Worm (Caenorhabditis elegans): ENCODE results near the gene R148.7.

The R148.7 gene

DNA sequence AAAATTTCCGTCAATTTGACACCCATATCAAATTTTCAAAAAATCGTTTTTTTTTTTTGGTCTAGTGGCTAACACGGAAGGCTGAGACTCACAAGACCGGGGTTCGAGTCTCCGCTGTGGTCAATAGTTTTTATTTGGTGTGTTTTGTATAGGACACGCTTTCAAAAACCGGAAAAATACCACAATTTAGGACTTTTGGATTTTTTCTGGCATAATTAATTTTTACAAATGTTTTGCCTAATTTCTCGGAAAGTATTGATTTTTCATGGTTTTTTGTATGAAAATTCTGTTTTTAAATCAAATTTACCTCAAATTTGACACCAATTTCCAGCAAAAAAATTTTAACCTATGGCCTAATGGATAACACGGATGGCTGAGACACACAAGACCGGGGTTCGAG is 12.2 kb downstream of the R148.7 start, which contains the start of gene mks-1 (continued):
- TF ChIP-seq hmg-1.1 (GFP tag; IDR thresholded peaks at IDR 0.05), result no peak

DNA sequence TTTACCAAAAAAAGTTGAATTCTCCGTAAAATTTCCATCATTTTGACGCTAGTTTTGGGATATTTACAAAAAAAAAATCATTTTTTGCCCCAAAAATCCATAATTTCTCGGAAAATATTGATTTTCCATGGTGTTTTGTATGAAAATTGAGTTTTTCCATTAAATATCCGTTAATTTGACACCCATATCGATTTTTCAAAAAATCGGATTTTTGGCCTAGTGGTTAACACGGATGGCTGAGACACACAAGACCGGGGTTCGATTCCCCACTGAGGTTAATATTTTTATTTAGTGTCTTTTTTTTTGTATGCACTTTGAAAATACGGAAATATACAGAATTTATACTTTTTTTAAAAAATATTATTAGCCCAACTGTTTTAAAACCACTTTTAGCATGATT is 13.0 kb downstream of the R148.7 start:
- TF ChIP-seq saeg-2 (GFP tag; IDR thresholded peaks at IDR 0.05) (no peak), ces-1 (GFP tag; optimal IDR thresholded peaks at IDR 0.05) (no peak), nhr-25 (tag; optimal IDR thresholded peaks at IDR 0.05; ENCODE audit: borderline replicate concordance, insufficient read depth) (no peak)

DNA sequence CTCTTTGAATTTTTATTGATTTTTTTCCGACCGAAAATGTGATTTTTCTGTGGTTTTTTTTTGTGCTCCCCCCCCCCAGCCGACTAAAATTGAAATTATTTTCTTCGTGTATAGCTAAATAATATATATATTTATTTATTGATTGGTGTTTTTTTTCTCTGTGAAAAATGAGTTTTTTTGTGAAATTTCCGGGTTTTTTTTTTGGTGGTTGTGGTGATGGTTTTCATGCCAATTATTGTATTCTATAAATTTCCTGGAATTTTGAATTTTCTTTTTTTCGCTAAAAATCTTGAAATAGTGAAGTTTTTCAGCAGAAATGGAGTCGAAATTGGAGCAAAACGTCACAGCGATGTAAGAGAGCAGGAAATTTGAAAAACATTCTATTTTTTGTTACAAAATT is 14.8 kb downstream of the R148.7 start, which contains the start of gene lmtr-5:
lmtr-5 (plus strand) TSS at position 301 of the 400 bp plus-strand sequence.
- no peak for TF ChIP-seq set-16 (GFP tag; IDR thresholded peaks at IDR 0.05)
- TF ChIP-seq fkh-10 (GFP tag; optimal IDR thresholded peaks at IDR 0.05), result no peak
- no peak for TF ChIP-seq dmd-6 (GFP tag; IDR thresholded peaks at IDR 0.05)
- no peak for TF ChIP-seq ceh-82 (tag; optimal IDR thresholded peaks at IDR 0.05)
- no peak for TF ChIP-seq lir-3 (tag; optimal IDR thresholded peaks at IDR 0.05)
- no peak for TF ChIP-seq snpc-1.2 (GFP tag; IDR thresholded peaks at IDR 0.05)
- TF ChIP-seq lsy-2 (tag; optimal IDR thresholded peaks at IDR 0.05), result no peak
- no peak for TF ChIP-seq lin-13 (GFP tag; optimal IDR thresholded peaks at IDR 0.05)
- TF ChIP-seq dmd-8 (GFP tag; IDR thresholded peaks at IDR 0.05), result no peak
- TF ChIP-seq mdl-1 (tag; optimal IDR thresholded peaks at IDR 0.05), result no peak
- no peak for TF ChIP-seq ceh-32 (tag; optimal IDR thresholded peaks at IDR 0.05; ENCODE audit: poor library complexity)

DNA sequence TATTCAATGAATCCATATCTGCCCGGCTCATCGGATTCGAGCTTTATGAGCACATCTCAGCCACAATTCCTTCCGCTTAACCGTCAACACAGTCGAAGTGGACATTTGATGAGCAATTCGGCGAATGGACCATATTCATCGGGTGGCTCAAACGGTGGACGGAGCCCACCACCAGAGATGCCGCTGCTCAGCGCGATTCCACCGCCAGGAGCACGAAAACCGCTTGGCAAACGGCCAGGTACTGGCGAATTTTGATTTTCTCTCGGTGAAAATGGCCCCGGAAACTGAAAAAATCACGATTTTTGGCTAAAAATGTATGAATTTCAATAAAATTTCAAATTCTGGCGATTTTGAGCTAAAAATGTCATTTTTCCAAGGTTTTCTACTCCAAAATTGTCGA is 18.4 kb downstream of the R148.7 start:
- TF ChIP-seq set-16 (GFP tag; IDR thresholded peaks at IDR 0.05) (peak; percentile 61), nhr-237 (tag; optimal IDR thresholded peaks at IDR 0.05) (no peak)

ce11 chrIII:3176775-3177174 is 21.4 kb downstream of the R148.7 start:
- TF ChIP-seq set-16 (GFP tag; IDR thresholded peaks at IDR 0.05) (peak; percentile 90), php-3 (GFP tag; IDR thresholded peaks at IDR 0.05) (no peak)

DNA sequence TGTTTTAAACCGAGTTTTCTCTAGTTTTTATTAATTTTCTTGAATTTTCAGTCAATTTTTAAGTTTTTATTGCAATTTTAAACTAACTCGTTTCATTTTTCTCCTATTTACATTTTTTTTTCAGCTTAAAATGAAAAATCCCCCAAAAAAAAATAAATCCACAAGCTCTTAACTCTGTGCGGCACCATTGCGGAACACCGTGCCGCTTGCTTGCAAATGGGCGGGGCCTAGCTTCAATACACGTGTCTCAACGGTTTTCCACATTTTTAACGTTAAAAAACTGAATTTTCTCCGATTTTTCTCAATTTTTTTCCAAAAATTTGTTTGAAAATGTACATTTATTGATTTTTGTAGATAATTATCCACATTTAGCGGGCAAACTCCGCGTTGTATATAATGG is 23.2 kb downstream of the R148.7 start, which contains the start of gene R148.3:
R148.3 (plus strand) TSS at position 347 of the 400 bp plus-strand sequence.
- TF ChIP-seq hif-1 (tag; optimal IDR thresholded peaks at IDR 0.05) (peak in 1 of 2 experiments; percentile 27), hlh-11 (tag; optimal IDR thresholded peaks at IDR 0.05) (peak; percentile 15), hlh-30 (tag; optimal IDR thresholded peaks at IDR 0.05; ENCODE audit: insufficient read depth) (peak; percentile 64), pha-4 (GFP tag; IDR thresholded peaks at IDR 0.05) (peak; percentile 53; the same call in 1 of the 2 replicates), pha-4 (tag; optimal IDR thresholded peaks at IDR 0.05) (no peak), ama-1 (optimal IDR thresholded peaks at IDR 0.05) (no peak), unc-130 (GFP tag; optimal IDR thresholded peaks at IDR 0.05) (peak; percentile 59), dmd-6 (GFP tag; IDR thresholded peaks at IDR 0.05) (no peak), mes-2 (tag; optimal IDR thresholded peaks at IDR 0.05; ENCODE audit: poor library complexity, severe bottlenecking) (peak; percentile 88), gei-8 (GFP tag; optimal IDR thresholded peaks at IDR 0.05) (no peak), daf-19 (GFP tag; conservative IDR thresholded peaks at IDR 0.05) (no peak), dpl-1 (GFP tag; optimal IDR thresholded peaks at IDR 0.05) (peak; percentile 38), T20F7.1 (GFP tag; optimal IDR thresholded peaks at IDR 0.05) (no peak), mdl-1 (tag; optimal IDR thresholded peaks at IDR 0.05) (peak; percentile 69 to 83), nhr-11 (tag; optimal IDR thresholded peaks at IDR 0.05) (no peak), spr-1 (tag; optimal IDR thresholded peaks at IDR 0.05) (peak; percentile 22), tag-97 (GFP tag; IDR thresholded peaks at IDR 0.05) (no peak), nhr-76 (tag; optimal IDR thresholded peaks at IDR 0.05) (no peak), nhr-102 (tag; optimal IDR thresholded peaks at IDR 0.05) (peak; percentile 8), nhr-42 (GFP tag; IDR thresholded peaks at IDR 0.05) (no peak), jun-1 (tag; optimal IDR thresholded peaks at IDR 0.05) (no peak), unc-62 (GFP tag; optimal IDR thresholded peaks at IDR 0.05 in 1 of 2) (no peak), unc-62 (tag; optimal IDR thresholded peaks at IDR 0.05) (no peak), ztf-7 (tag; optimal IDR thresholded peaks at IDR 0.05) (no peak), mep-1 (tag; optimal IDR thresholded peaks at IDR 0.05) (peak; percentile 69), lin-13 (GFP tag; optimal IDR thresholded peaks at IDR 0.05) (peak; percentile 50), aha-1 (tag) (peak; percentile 84), R02D3.7 (tag; optimal IDR thresholded peaks at IDR 0.05) (no peak), lim-7 (GFP tag; IDR thresholded peaks at IDR 0.05) (no peak)
